Worm (Caenorhabditis elegans) whole organism, late embryonic: Measurements from ENCODE around the gene nxf-2.

ENCODE experiments used
- K09A11.1 ChIP-seq: sonication (generic microtip); optimal IDR thresholded peaks from 2 replicates; lab custom pipeline; 2017; ENCODE audit warnings: antibody characterized with exemption, mild to moderate bottlenecking, missing genetic modification characterization, missing compliant biosample characterization; ENCODE audit not compliant: insufficient read depth
- ceh-45 ChIP-seq: fragments of 200-800 bp; sonication (Bioruptor generic); IDR thresholded peaks from 2 replicates; pipeline ENCODE4 v1.3.6; 2022; ENCODE audit warnings: missing genetic modification reagents, missing genetic modification characterization, missing compliant biosample characterization
- dve-1 ChIP-seq: sonication (generic microtip); optimal IDR thresholded peaks from 2 replicates; lab custom pipeline; 2017; ENCODE audit warnings: antibody characterized with exemption, mild to moderate bottlenecking, missing genetic modification characterization, missing compliant biosample characterization
- fkh-10 ChIP-seq: fragments of 150-350 bp; optimal IDR thresholded peaks from 2 replicates; lab custom pipeline; 2014; ENCODE audit warnings: missing biosample characterization, missing genetic modification reagents, missing genetic modification characterization
- hlh-8 ChIP-seq: sonication (generic microtip); optimal IDR thresholded peaks from 2 replicates; lab custom pipeline; 2016; ENCODE audit warnings: missing genotype, missing genetic modification characterization, missing compliant biosample characterization
- lim-6 ChIP-seq: sonication (generic microtip); optimal IDR thresholded peaks from 2 replicates; lab custom pipeline; 2016; ENCODE audit warnings: missing genetic modification characterization, missing compliant biosample characterization
- madf-2 ChIP-seq: sonication (generic microtip); optimal IDR thresholded peaks from 2 replicates; lab custom pipeline; 2017; ENCODE audit warnings: missing genetic modification characterization, missing compliant biosample characterization
- pqm-1 ChIP-seq: sonication (generic microtip); optimal IDR thresholded peaks from 2 replicates; lab custom pipeline; 2016; ENCODE audit warnings: missing genetic modification characterization, missing compliant biosample characterization
- sdc-2 ChIP-seq: sonication (generic microtip); optimal IDR thresholded peaks from 2 replicates; lab custom pipeline; 2016; ENCODE audit warnings: missing genotype, missing genetic modification characterization, missing compliant biosample characterization
- unc-86 ChIP-seq: sonication (generic microtip); optimal IDR thresholded peaks from 2 replicates; lab custom pipeline; 2016; ENCODE audit warnings: missing genetic modification characterization, missing compliant biosample characterization

DNA sequence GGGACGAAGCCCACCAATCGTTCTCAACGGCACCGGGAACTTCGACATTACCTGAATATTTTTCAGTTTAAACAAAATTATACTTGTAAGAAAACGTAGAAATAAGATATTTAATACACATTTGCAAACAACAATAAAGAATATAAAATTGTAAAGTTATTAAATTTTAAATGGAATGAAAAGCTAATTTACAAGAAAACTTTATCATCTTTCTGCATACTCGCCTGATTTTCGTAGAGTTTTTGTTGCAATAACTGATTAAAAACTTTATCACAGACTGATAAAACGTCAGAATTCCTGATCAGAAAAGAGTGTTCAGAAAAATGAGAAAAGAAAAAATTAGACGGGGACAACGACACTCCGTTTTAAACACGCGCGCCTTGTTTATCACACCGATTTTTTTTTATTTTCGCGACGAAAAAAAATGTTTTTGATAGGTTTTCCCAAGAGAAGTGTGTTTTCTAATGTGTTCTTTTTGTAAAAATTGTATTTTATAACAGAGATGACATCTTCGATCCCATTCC lies 29.7 kb upstream of the nxf-2 start, which contains the start of the genes dlat-1 and fntb-1:
- TF ChIP-seq hlh-8 (no peak), K09A11.1 (tag; lab: Kevin White, UChicago) (no peak), pqm-1 (no peak), unc-86 (tag; lab: Kevin White, UChicago) (no peak), fkh-10 (GFP tag; lab: Kevin White, UChicago) (no peak), ceh-45 (GFP tag; lab: Robert Waterston, UW) (no peak), sdc-2 (tag; lab: Kevin White, UChicago) (no peak), madf-2 (tag; lab: Kevin White, UChicago) (no peak), lim-6 (no peak), dve-1 (tag; lab: Kevin White, UChicago) (no peak)
